Fruit fly (Drosophila melanogaster) whole organism, wandering third instar larva: ENCODE measurements around the gene CG42504.

Source experiments
- Abd-B ChIP-seq: fragments of >200 bp; optimal IDR thresholded peaks from 2 replicates; lab custom pipeline; 2017; ENCODE audit warnings: missing biosample characterization, missing genetic modification characterization
- CG32264 ChIP-seq: fragments of 200-800 bp; sonication (Bioruptor generic); optimal IDR thresholded peaks from 2 replicates; lab custom pipeline; 2016; ENCODE audit warnings: missing biosample characterization, missing genetic modification characterization
- CG9705 ChIP-seq: fragments of 200-800 bp; sonication (Bioruptor generic); optimal IDR thresholded peaks from 2 replicates; lab custom pipeline; 2018; ENCODE audit warnings: missing biosample characterization, mild to moderate bottlenecking, missing genetic modification characterization
- CrebA ChIP-seq: fragments of 200-800 bp; sonication (Bioruptor generic); optimal IDR thresholded peaks from 2 replicates; lab custom pipeline; 2016; ENCODE audit warnings: missing biosample characterization, mild to moderate bottlenecking, missing genetic modification characterization, borderline replicate concordance
- Dfd ChIP-seq: fragments of >200 bp; optimal IDR thresholded peaks from 2 replicates; lab custom pipeline; 2017; ENCODE audit warnings: missing biosample characterization, missing genetic modification characterization
- Dif ChIP-seq: fragments of 200-275, 200-300 bp; sonication (Bioruptor generic); optimal IDR thresholded peaks from 2 replicates; lab custom pipeline; 2018; ENCODE audit warnings: missing biosample characterization, missing genetic modification characterization; ENCODE audit not compliant: partially characterized antibody
- GATAd ChIP-seq: sonication (Bioruptor generic); optimal IDR thresholded peaks from 2 replicates; lab custom pipeline; 2016; ENCODE audit warnings: missing biosample characterization, missing genetic modification characterization
- HLH106 ChIP-seq: fragments of 200-800 bp; optimal IDR thresholded peaks from 3 replicates; lab custom pipeline; 2019; ENCODE audit warnings: missing biosample characterization, mild to moderate bottlenecking, missing genetic modification characterization, moderate library complexity
- Hnf4 ChIP-seq: fragments of 200-800 bp; sonication (Bioruptor generic); optimal IDR thresholded peaks from 2 replicates; lab custom pipeline; 2016; ENCODE audit warnings: missing biosample characterization, mild to moderate bottlenecking, missing genetic modification characterization
- Hr78 ChIP-seq: fragments of >200 bp; optimal IDR thresholded peaks from 2 replicates; lab custom pipeline; 2017; ENCODE audit warnings: missing biosample characterization, missing genetic modification characterization
- Hr83 ChIP-seq: fragments of 200-300 bp; sonication (Bioruptor generic); optimal IDR thresholded peaks from 2 replicates; lab custom pipeline; 2016; ENCODE audit warnings: missing biosample characterization, mild to moderate bottlenecking, missing genetic modification characterization, moderate library complexity; ENCODE audit not compliant: poor library complexity, severe bottlenecking
- Jra ChIP-seq: sonication (Bioruptor generic); optimal IDR thresholded peaks from 2 replicates; lab custom pipeline; 2016; ENCODE audit warnings: missing biosample characterization, missing genetic modification characterization
- Mio ChIP-seq: sonication (Bioruptor generic); optimal IDR thresholded peaks from 2 replicates; lab custom pipeline; 2016; ENCODE audit warnings: missing biosample characterization, missing genetic modification characterization
- Myc ChIP-seq: fragments of >200 bp; optimal IDR thresholded peaks from 2 replicates; lab custom pipeline; 2017
- N ChIP-seq: fragments of >200 bp; optimal IDR thresholded peaks from 2 replicates; lab custom pipeline; 2018; ENCODE audit warnings: missing biosample characterization, missing external identifiers, missing genetic modification characterization
- OdsH ChIP-seq: fragments of 200-800 bp; sonication (Bioruptor generic); optimal IDR thresholded peaks from 2 replicates; lab custom pipeline; 2016; ENCODE audit warnings: missing biosample characterization, mild to moderate bottlenecking, missing genetic modification characterization
- Rel ChIP-seq, 2 experiments: fragments of 200-800 bp; sonication (Bioruptor generic) in 1 of 2; optimal IDR thresholded peaks; 2 replicates in 1 of 2; 3 replicates in 1 of 2; lab custom pipeline; 2016 to 2019; ENCODE audit warnings: mild to moderate bottlenecking in 2 of 2, missing biosample characterization in 2 of 2, missing genetic modification characterization in 2 of 2, moderate library complexity in 1 of 2
- Sp1 ChIP-seq: fragments of 200-800 bp; sonication (Bioruptor generic); optimal IDR thresholded peaks from 3 replicates; lab custom pipeline; 2019; ENCODE audit warnings: missing biosample characterization, mild to moderate bottlenecking, missing genetic modification characterization, moderate library complexity
- Vsx2 ChIP-seq: fragments of 200-300, 225-300 bp; sonication (Bioruptor generic); optimal IDR thresholded peaks from 2 replicates; lab custom pipeline; 2018; ENCODE audit warnings: missing biosample characterization, missing genetic modification characterization; ENCODE audit not compliant: partially characterized antibody
- br ChIP-seq: fragments of 200-800 bp; sonication (Bioruptor generic); optimal IDR thresholded peaks from 2 replicates; lab custom pipeline; 2016; ENCODE audit warnings: missing biosample characterization, missing genetic modification characterization
- brk ChIP-seq: fragments of 200-800 bp; sonication (Bioruptor generic); optimal IDR thresholded peaks from 2 replicates; lab custom pipeline; 2016; ENCODE audit warnings: missing biosample characterization, mild to moderate bottlenecking, missing genetic modification characterization
- dl ChIP-seq, 2 experiments: fragments of 175-275, 200-275 bp in 1 of 2; fragments of 200-275 bp in 1 of 2; sonication (Bioruptor generic); optimal IDR thresholded peaks; lab custom pipeline; 2018; ENCODE audit warnings: mild to moderate bottlenecking in 2 of 2, missing biosample characterization in 2 of 2, missing genetic modification characterization in 2 of 2, moderate library complexity in 2 of 2; ENCODE audit not compliant: partially characterized antibody in 2 of 2, insufficient read depth in 1 of 2
- dmrt93B ChIP-seq: fragments of 200-800 bp; sonication (Bioruptor generic); optimal IDR thresholded peaks from 2 replicates; lab custom pipeline; 2018; ENCODE audit warnings: missing biosample characterization, mild to moderate bottlenecking, missing genetic modification characterization
- dsf ChIP-seq: sonication (Bioruptor generic); optimal IDR thresholded peaks from 2 replicates; lab custom pipeline; 2016; ENCODE audit warnings: missing biosample characterization, missing genetic modification characterization, borderline replicate concordance
- ey ChIP-seq: fragments of 200-800 bp; sonication (Bioruptor generic); optimal IDR thresholded peaks from 2 replicates; lab custom pipeline; 2016; ENCODE audit warnings: missing biosample characterization, missing genetic modification characterization
- foxo ChIP-seq, 2 experiments: fragments of 200-800 bp; sonication (Bioruptor generic); optimal IDR thresholded peaks; 2 replicates in 1 of 2; 3 replicates in 1 of 2; lab custom pipeline; 2016 to 2017; ENCODE audit warnings: missing biosample characterization in 2 of 2, missing genetic modification characterization in 2 of 2
- fru ChIP-seq: fragments of 200-800 bp; sonication (Bioruptor generic); optimal IDR thresholded peaks from 3 replicates; lab custom pipeline; 2016; ENCODE audit warnings: missing biosample characterization, mild to moderate bottlenecking, missing genetic modification characterization
- h ChIP-seq: fragments of 200-800 bp; sonication (Bioruptor generic); optimal IDR thresholded peaks from 3 replicates; lab custom pipeline; 2016; ENCODE audit warnings: missing biosample characterization, mild to moderate bottlenecking, missing genetic modification characterization
- jim ChIP-seq: fragments of 175-275, 200-325 bp; sonication (Bioruptor generic); optimal IDR thresholded peaks from 2 replicates; lab custom pipeline; 2016; ENCODE audit warnings: missing biosample characterization, mild to moderate bottlenecking, missing genetic modification characterization
- lola ChIP-seq: fragments of >200 bp; optimal IDR thresholded peaks from 2 replicates; lab custom pipeline; 2017; ENCODE audit warnings: missing biosample characterization, missing genetic modification characterization
- pan ChIP-seq: fragments of >200 bp; optimal IDR thresholded peaks from 2 replicates; lab custom pipeline; 2017
- psq ChIP-seq: fragments of 200-800 bp; sonication (Bioruptor generic); optimal IDR thresholded peaks from 3 replicates; lab custom pipeline; 2017; ENCODE audit warnings: missing biosample characterization, mild to moderate bottlenecking, missing genetic modification characterization, moderate library complexity
- rgr ChIP-seq: fragments of 200-800 bp; sonication (Bioruptor generic); optimal IDR thresholded peaks from 3 replicates; lab custom pipeline; 2016; ENCODE audit warnings: missing biosample characterization, mild to moderate bottlenecking, missing genetic modification characterization
- sage ChIP-seq: fragments of 200-800 bp; sonication (Bioruptor generic); optimal IDR thresholded peaks from 2 replicates; lab custom pipeline; 2016; ENCODE audit warnings: missing biosample characterization, mild to moderate bottlenecking, missing genetic modification characterization
- sv ChIP-seq: fragments of 200-800 bp; sonication (Bioruptor generic); optimal IDR thresholded peaks from 3 replicates; lab custom pipeline; 2016; ENCODE audit warnings: missing biosample characterization, missing genetic modification characterization
- tai ChIP-seq: sonication (Bioruptor generic); optimal IDR thresholded peaks from 2 replicates; lab custom pipeline; 2016; ENCODE audit warnings: missing biosample characterization, missing genetic modification characterization
- usp ChIP-seq: fragments of >200 bp; optimal IDR thresholded peaks from 2 replicates; lab custom pipeline; 2017; ENCODE audit warnings: missing biosample characterization, missing genetic modification characterization
- woc ChIP-seq: sonication (Bioruptor generic); optimal IDR thresholded peaks from 2 replicates; lab custom pipeline; 2016; ENCODE audit warnings: missing biosample characterization, mild to moderate bottlenecking, missing genetic modification characterization

Gene CG42504

dm6 chr3R:12010202-12010824 is 21.2 kb downstream of the CG42504 start, which contains the start of the genes KLHL18 and GCC185:
Gene KLHL18, minus strand, starts transcription at chr3R:12010434.
Gene GCC185, plus strand, starts transcription at chr3R:12010772.
- TF ChIP-seq foxo (GFP tag; optimal IDR thresholded peaks at IDR 0.05; lab: Kevin White, UChicago): peak in 1 of 2 experiments; percentile 89
- no peak for TF ChIP-seq Jra (GFP tag; lab: Kevin White, UChicago)
- peak; percentile 93 for TF ChIP-seq woc
- TF ChIP-seq dl (GFP tag; optimal IDR thresholded peaks at IDR 0.05; lab: Kevin White, UChicago; ENCODE audit: insufficient read depth in 1 of 2, partially characterized antibody in 2 of 2): no peak
- TF ChIP-seq GATAd (GFP tag; lab: Kevin White, UChicago): peak; percentile 54
- TF ChIP-seq N (GFP tag; lab: Kevin White, UChicago): no peak
- TF ChIP-seq fru (GFP tag; lab: Kevin White, UChicago): peak; percentile 82
- no peak for TF ChIP-seq Dif (GFP tag; lab: Kevin White, UChicago)
- no peak for TF ChIP-seq tai (GFP tag; lab: Kevin White, UChicago)
- TF ChIP-seq CG32264 (GFP tag; lab: Kevin White, UChicago): no peak
- peak; percentile 85 for TF ChIP-seq rgr (GFP tag; lab: Kevin White, UChicago)
- TF ChIP-seq Sp1 (GFP tag; lab: Kevin White, UChicago): peak; percentile 76
- no peak for TF ChIP-seq Dfd (GFP tag; lab: Kevin White, UChicago)
- TF ChIP-seq lola (GFP tag; lab: Kevin White, UChicago): no peak
- TF ChIP-seq psq (GFP tag; lab: Kevin White, UChicago): peak; percentile 78
- TF ChIP-seq h (GFP tag; lab: Kevin White, UChicago): peak; percentile 84
- TF ChIP-seq usp: no peak
- TF ChIP-seq br: peak; percentile 61
- no peak for TF ChIP-seq Mio (GFP tag; lab: Kevin White, UChicago)
- TF ChIP-seq Abd-B (GFP tag; lab: Kevin White, UChicago): no peak
- TF ChIP-seq Hr78 (GFP tag; lab: Kevin White, UChicago): no peak
- TF ChIP-seq jim: no peak
- no peak for TF ChIP-seq Hr83 (GFP tag; lab: Kevin White, UChicago)
- TF ChIP-seq Rel (GFP tag; optimal IDR thresholded peaks at IDR 0.05; lab: Kevin White, UChicago): no peak
- peak; percentile 10 for TF ChIP-seq Rel (tag; optimal IDR thresholded peaks at IDR 0.05; lab: Kevin White, UChicago)
- peak; percentile 72 for TF ChIP-seq CG9705 (GFP tag; lab: Kevin White, UChicago)
- peak; percentile 69 for TF ChIP-seq dsf
- no peak for TF ChIP-seq Vsx2 (GFP tag; lab: Kevin White, UChicago)
- TF ChIP-seq HLH106 (tag; lab: Kevin White, UChicago): peak; percentile 91
- peak; percentile 84 for TF ChIP-seq dmrt93B (GFP tag; lab: Kevin White, UChicago)
- TF ChIP-seq ey: peak; percentile 78
- TF ChIP-seq brk: no peak
- TF ChIP-seq CrebA (GFP tag; lab: Kevin White, UChicago): no peak
- peak; percentile 80 for TF ChIP-seq sv (GFP tag; lab: Kevin White, UChicago)
- TF ChIP-seq Hnf4 (GFP tag; lab: Kevin White, UChicago): no peak
- no peak for TF ChIP-seq pan (lab: Kevin White, UChicago)
- peak; percentile 78 for TF ChIP-seq OdsH
- peak; percentile 86 for TF ChIP-seq Myc (lab: Kevin White, UChicago)

- TF ChIP-seq CG9705 (GFP tag; lab: Kevin White, UChicago) (no peak), h (GFP tag; lab: Kevin White, UChicago) (no peak), Rel (GFP tag; optimal IDR thresholded peaks at IDR 0.05; lab: Kevin White, UChicago) (no peak), Rel (tag; optimal IDR thresholded peaks at IDR 0.05; lab: Kevin White, UChicago) (no peak), Abd-B (GFP tag; lab: Kevin White, UChicago) (no peak), psq (GFP tag; lab: Kevin White, UChicago) (no peak), Jra (GFP tag; lab: Kevin White, UChicago) (no peak), HLH106 (tag; lab: Kevin White, UChicago) (no peak), brk (no peak), sage (no peak), lola (GFP tag; lab: Kevin White, UChicago) (no peak), Sp1 (GFP tag; lab: Kevin White, UChicago) (no peak), Myc (lab: Kevin White, UChicago) (no peak)
These were observed 25.1 kb downstream of the CG42504 start for dm6 chr3R:12006417-12006816.
